Worm (Caenorhabditis elegans) whole organism, L2 larva: ENCODE results near the gene glb-13.
A peak's percentile ranks its signal among the peaks of the same experiment; 100 is the strongest.

Experiments used
- C34F6.9 ChIP-seq: fragments of 150-350 bp; optimal IDR thresholded peaks from 2 replicates; lab custom pipeline; 2014; ENCODE audit warnings: missing biosample characterization, missing genetic modification characterization
- F13H6.1 ChIP-seq: sonication (generic microtip); optimal IDR thresholded peaks from 2 replicates; lab custom pipeline; 2016; ENCODE audit warnings: missing genetic modification characterization, missing compliant biosample characterization
- R02D3.7 ChIP-seq: fragments of 150-350 bp; optimal IDR thresholded peaks from 2 replicates; lab custom pipeline; 2014; ENCODE audit warnings: missing biosample characterization, missing genetic modification characterization
- Y55F3AM.14 ChIP-seq: fragments of 200-800 bp; sonication (Bioruptor generic); optimal IDR thresholded peaks from 2 replicates; lab custom pipeline; 2018; ENCODE audit warnings: mild to moderate bottlenecking, missing genetic modification characterization, missing compliant biosample characterization
- ZK546.5 ChIP-seq: sonication (generic microtip); optimal IDR thresholded peaks from 2 replicates; lab custom pipeline; 2017; ENCODE audit warnings: missing biosample characterization, missing genetic modification characterization
- alr-1 ChIP-seq: fragments of 150-350 bp; optimal IDR thresholded peaks from 2 replicates; lab custom pipeline; 2014; ENCODE audit warnings: missing biosample characterization, missing genetic modification characterization
- aly-2 ChIP-seq: fragments of 150-350 bp; optimal IDR thresholded peaks from 2 replicates; lab custom pipeline; 2014; ENCODE audit warnings: missing biosample characterization, missing genetic modification characterization
- ama-1 ChIP-seq: fragments of 150-350 bp; optimal IDR thresholded peaks from 2 replicates; lab custom pipeline; 2018; ENCODE audit warnings: inconsistent platforms
- blmp-1 ChIP-seq: sonication (generic microtip); optimal IDR thresholded peaks from 2 replicates; lab custom pipeline; 2017; ENCODE audit warnings: missing genetic modification characterization, mild to moderate bottlenecking, missing compliant biosample characterization, antibody characterized with exemption, moderate library complexity; ENCODE audit not compliant: insufficient read depth
- ceh-82 ChIP-seq: fragments of 150-350 bp; optimal IDR thresholded peaks from 2 replicates; lab custom pipeline; 2014; ENCODE audit warnings: missing biosample characterization, missing genetic modification characterization
- dmd-4 ChIP-seq: sonication (generic microtip); optimal IDR thresholded peaks from 2 replicates; lab custom pipeline; 2017; ENCODE audit warnings: missing biosample characterization, missing genetic modification characterization
- egl-27 ChIP-seq: sonication (generic microtip); optimal IDR thresholded peaks from 3 replicates; lab custom pipeline; 2017; ENCODE audit warnings: missing biosample characterization, missing genetic modification reagents, missing genetic modification characterization
- elt-1 ChIP-seq: fragments of 150-350 bp; optimal IDR thresholded peaks from 2 replicates; lab custom pipeline; 2014; ENCODE audit warnings: missing biosample characterization, missing genetic modification characterization
- elt-3 ChIP-seq: sonication (generic microtip); optimal IDR thresholded peaks from 2 replicates; lab custom pipeline; 2017; ENCODE audit warnings: missing biosample characterization, missing genetic modification characterization
- fos-1 ChIP-seq: fragments of 150-350 bp; optimal IDR thresholded peaks from 2 replicates; lab custom pipeline; 2014; ENCODE audit warnings: missing biosample characterization, missing genetic modification characterization
- gmeb-1 ChIP-seq: fragments of 150-350 bp; optimal IDR thresholded peaks from 2 replicates; lab custom pipeline; 2014; ENCODE audit warnings: missing biosample characterization, missing genetic modification characterization
- lin-11 ChIP-seq: fragments of 150-350 bp; sonication (generic microtip); optimal IDR thresholded peaks from 2 replicates; lab custom pipeline; 2014; ENCODE audit warnings: missing biosample characterization, missing genetic modification characterization, inconsistent platforms, mixed read lengths
- lin-13 ChIP-seq: fragments of 150-350 bp; optimal IDR thresholded peaks from 2 replicates; lab custom pipeline; 2014; ENCODE audit warnings: missing biosample characterization, missing genetic modification reagents, missing genetic modification characterization
- lsy-2 ChIP-seq, 2 experiments: fragments of 150-350 bp in 1 of 2; sonication (generic microtip) in 1 of 2; optimal IDR thresholded peaks; 2 replicates each; lab custom pipeline; 2014 to 2017; ENCODE audit warnings: missing biosample characterization in 2 of 2, missing genetic modification characterization in 2 of 2
- mab-5 ChIP-seq: fragments of 150-350 bp; optimal IDR thresholded peaks from 2 replicates; lab custom pipeline; 2014; ENCODE audit warnings: missing biosample characterization, missing genetic modification characterization
- mbf-1 ChIP-seq: sonication (generic microtip); optimal IDR thresholded peaks from 2 replicates; lab custom pipeline; 2017; ENCODE audit warnings: missing biosample characterization, missing genetic modification characterization
- mdl-1 ChIP-seq, 2 experiments: fragments of 150-350 bp in 1 of 2; sonication (generic microtip) in 1 of 2; optimal IDR thresholded peaks; 2 replicates each; lab custom pipeline; 2017; ENCODE audit warnings: missing biosample characterization in 2 of 2, missing genetic modification characterization in 2 of 2
- nhr-10 ChIP-seq: sonication (generic microtip); optimal IDR thresholded peaks from 2 replicates; lab custom pipeline; 2017; ENCODE audit warnings: missing biosample characterization, missing genetic modification characterization
- nhr-11 ChIP-seq: fragments of 150-350 bp; optimal IDR thresholded peaks from 2 replicates; lab custom pipeline; 2014; ENCODE audit warnings: missing biosample characterization, missing genetic modification characterization
- nhr-12 ChIP-seq: fragments of 150-350 bp; optimal IDR thresholded peaks from 2 replicates; lab custom pipeline; 2014; ENCODE audit warnings: missing biosample characterization, missing genetic modification characterization
- nhr-21 ChIP-seq: fragments of 150-350 bp; optimal IDR thresholded peaks from 2 replicates; lab custom pipeline; 2014; ENCODE audit warnings: missing biosample characterization, missing genetic modification characterization
- nhr-23 ChIP-seq: fragments of 150-350 bp; optimal IDR thresholded peaks from 2 replicates; lab custom pipeline; 2014; ENCODE audit warnings: missing biosample characterization, missing genetic modification reagents, missing genetic modification characterization
- nhr-237 ChIP-seq: fragments of 150-350 bp; optimal IDR thresholded peaks from 2 replicates; lab custom pipeline; 2014; ENCODE audit warnings: missing biosample characterization, missing genetic modification characterization
- nhr-25 ChIP-seq: fragments of 150-350 bp; sonication (generic microtip); optimal IDR thresholded peaks from 3 replicates; lab custom pipeline; 2014; ENCODE audit warnings: missing biosample characterization, missing genetic modification characterization
- nhr-6 ChIP-seq: fragments of 150-350 bp; optimal IDR thresholded peaks from 2 replicates; lab custom pipeline; 2014; ENCODE audit warnings: missing biosample characterization, missing genetic modification characterization
- nhr-77 ChIP-seq: fragments of 150-350 bp; optimal IDR thresholded peaks from 2 replicates; lab custom pipeline; 2014; ENCODE audit warnings: missing biosample characterization, missing genetic modification characterization
- peb-1 ChIP-seq: fragments of 150-350 bp; optimal IDR thresholded peaks from 2 replicates; lab custom pipeline; 2014; ENCODE audit warnings: missing biosample characterization, missing genetic modification characterization
- sem-4 ChIP-seq: fragments of 150-350 bp; optimal IDR thresholded peaks from 2 replicates; lab custom pipeline; 2014; ENCODE audit warnings: missing biosample characterization, missing genetic modification reagents, missing genetic modification characterization
- skn-1 ChIP-seq: sonication (generic microtip); optimal IDR thresholded peaks from 2 replicates; lab custom pipeline; 2017; ENCODE audit warnings: missing biosample characterization, missing genetic modification characterization
- sma-3 ChIP-seq: sonication (generic microtip); optimal IDR thresholded peaks from 2 replicates; lab custom pipeline; 2016; ENCODE audit warnings: missing genetic modification reagents, missing genetic modification characterization, missing compliant biosample characterization
- sma-9 ChIP-seq, 2 experiments: fragments of 150-350 bp in 1 of 2; sonication (generic microtip) in 1 of 2; optimal IDR thresholded peaks; 2 replicates each; lab custom pipeline; 2014 to 2016; ENCODE audit warnings: missing genetic modification characterization in 2 of 2, mild to moderate bottlenecking in 1 of 2, missing biosample characterization in 1 of 2, missing compliant biosample characterization in 1 of 2, missing genetic modification reagents in 1 of 2, moderate library complexity in 1 of 2
- unc-39 ChIP-seq: fragments of 150-350 bp; optimal IDR thresholded peaks from 2 replicates; lab custom pipeline; 2014; ENCODE audit warnings: missing biosample characterization, missing genetic modification characterization
- unc-55 ChIP-seq: fragments of 150-350 bp; sonication (generic microtip); optimal IDR thresholded peaks from 3 replicates; lab custom pipeline; 2014; ENCODE audit warnings: missing biosample characterization, missing genetic modification reagents, missing genetic modification characterization
- unc-62 ChIP-seq: fragments of 150-350 bp; optimal IDR thresholded peaks from 2 replicates; lab custom pipeline; 2014; ENCODE audit warnings: missing biosample characterization, missing genetic modification reagents, missing genetic modification characterization
- zag-1 ChIP-seq: fragments of 150-350 bp; optimal IDR thresholded peaks from 2 replicates; lab custom pipeline; 2014; ENCODE audit warnings: missing biosample characterization, missing genetic modification characterization
- ztf-1 ChIP-seq: fragments of 200-800 bp; sonication (Bioruptor generic); conservative IDR thresholded peaks from 2 replicates; pipeline ENCODE4 v1.3.6; 2022; ENCODE audit warnings: missing genetic modification characterization, missing compliant biosample characterization
- ztf-11 ChIP-seq: sonication (generic microtip); optimal IDR thresholded peaks from 2 replicates; lab custom pipeline; 2017; ENCODE audit warnings: missing biosample characterization, missing genetic modification characterization
- ztf-4 ChIP-seq: fragments of 150-350 bp; optimal IDR thresholded peaks from 2 replicates; lab custom pipeline; 2014; ENCODE audit warnings: missing biosample characterization, missing genetic modification characterization

glb-13 gene

DNA sequence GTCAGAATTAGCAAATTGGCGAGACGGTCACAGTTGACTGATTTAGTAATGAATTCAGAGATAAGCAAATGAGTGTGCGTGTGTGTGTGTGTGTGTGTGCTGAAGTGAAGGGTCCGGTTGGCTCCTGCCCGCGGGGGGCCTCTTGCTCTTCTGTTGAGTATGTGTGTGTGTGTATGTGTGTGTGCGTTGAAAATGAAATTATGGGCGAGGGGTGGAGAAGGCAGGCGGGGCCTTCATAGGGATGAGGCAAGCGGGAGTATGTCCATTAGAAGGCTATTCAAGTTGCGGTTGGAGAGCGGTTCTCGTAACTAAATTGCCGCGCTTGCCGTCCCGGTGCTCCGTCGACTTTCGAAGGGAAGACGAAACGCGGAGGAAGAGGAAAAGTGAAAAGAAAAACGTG lies 29.1 kb upstream of the glb-13 start:
- TF ChIP-seq F13H6.1 (tag; lab: Kevin White, UChicago): peak; percentile 41
- TF ChIP-seq unc-62 (GFP tag; lab: Kevin White, UChicago): no peak

DNA sequence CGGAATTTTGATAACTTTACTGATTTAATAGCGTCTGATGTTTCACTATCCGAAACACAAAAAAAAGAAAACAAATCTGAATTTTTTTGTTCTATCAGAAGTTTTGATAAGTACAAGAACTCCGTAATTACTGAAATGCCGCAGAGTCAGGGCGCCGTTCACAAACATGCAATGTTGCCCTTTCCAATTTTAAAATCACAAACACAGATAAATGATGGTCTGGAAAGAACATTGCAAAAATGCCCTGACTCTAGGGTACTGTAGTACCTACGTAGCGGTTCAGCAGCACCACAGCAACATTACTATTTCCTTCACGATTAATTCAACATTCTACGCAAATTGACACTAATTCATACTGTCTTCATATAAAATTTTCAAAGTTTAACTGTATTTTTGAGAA lies 28.4 kb upstream of the glb-13 start:
- TF ChIP-seq aly-2 (tag; lab: Kevin White, UChicago) (no peak), blmp-1 (tag; lab: Kevin White, UChicago) (no peak), sem-4 (tag; lab: Kevin White, UChicago) (no peak), nhr-11 (tag; lab: Kevin White, UChicago) (no peak), unc-39 (tag; lab: Kevin White, UChicago) (no peak)

DNA sequence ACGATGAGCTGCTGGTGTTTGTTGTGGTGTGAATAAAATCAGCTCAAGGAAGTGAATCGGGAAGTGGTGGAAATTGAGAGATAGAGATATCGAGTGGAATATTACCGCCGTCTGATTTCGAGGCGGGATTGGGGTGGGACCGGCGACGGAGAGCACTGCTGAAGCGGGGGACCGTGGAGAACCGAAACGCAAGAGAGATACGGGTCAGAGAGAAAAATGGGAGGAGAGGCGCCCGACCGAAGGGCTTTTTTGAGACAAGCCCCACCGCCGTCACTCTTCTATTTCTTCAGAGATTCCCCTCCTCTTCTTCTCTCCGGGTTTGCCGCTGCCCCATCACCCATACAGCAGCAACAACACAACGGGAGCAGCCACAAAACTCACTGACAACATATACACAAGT lies 27.8 kb upstream of the glb-13 start:
- no peak for TF ChIP-seq nhr-25 (tag; lab: Kevin White, UChicago)
- no peak for TF ChIP-seq mdl-1 (tag; optimal IDR thresholded peaks at IDR 0.05; lab: Kevin White, UChicago)
- TF ChIP-seq aly-2 (tag; lab: Kevin White, UChicago): no peak
- TF ChIP-seq elt-3 (tag; lab: Kevin White, UChicago): no peak
- no peak for TF ChIP-seq Y55F3AM.14 (GFP tag; lab: Kevin White, UChicago)
- TF ChIP-seq fos-1 (tag; lab: Kevin White, UChicago): no peak
- no peak for TF ChIP-seq unc-62 (GFP tag; lab: Kevin White, UChicago)

DNA sequence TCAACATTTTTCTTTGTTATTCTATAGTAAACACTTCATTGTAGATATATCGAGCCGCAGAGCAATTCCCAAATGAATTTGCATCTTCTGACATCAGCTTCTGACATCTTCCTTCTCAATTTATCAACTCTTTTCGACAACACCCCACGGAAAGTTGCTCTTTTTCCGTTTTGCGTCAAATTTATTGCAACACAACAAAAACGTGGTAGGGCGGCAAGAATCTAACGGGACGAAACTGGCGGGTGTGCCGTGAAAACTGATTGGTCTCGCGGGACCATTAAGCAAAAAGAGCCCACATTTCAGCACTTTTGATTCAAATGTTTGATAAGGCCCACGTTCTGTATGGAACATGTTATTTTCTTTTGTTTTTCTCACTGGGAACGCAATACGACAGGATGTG lies 26.5 kb upstream of the glb-13 start:
- TF ChIP-seq zag-1 (tag; lab: Kevin White, UChicago): peak; percentile 39
- TF ChIP-seq alr-1: no peak
- TF ChIP-seq C34F6.9 (tag; lab: Kevin White, UChicago): peak; percentile 18
- TF ChIP-seq lsy-2 (tag; optimal IDR thresholded peaks at IDR 0.05; lab: Kevin White, UChicago): peak in 1 of 2 experiments; percentile 9
- TF ChIP-seq mab-5 (tag; lab: Kevin White, UChicago): peak; percentile 67
- no peak for TF ChIP-seq ZK546.5
- peak; percentile 27 for TF ChIP-seq Y55F3AM.14 (GFP tag; lab: Kevin White, UChicago)
- TF ChIP-seq sem-4 (tag; lab: Kevin White, UChicago): no peak

DNA sequence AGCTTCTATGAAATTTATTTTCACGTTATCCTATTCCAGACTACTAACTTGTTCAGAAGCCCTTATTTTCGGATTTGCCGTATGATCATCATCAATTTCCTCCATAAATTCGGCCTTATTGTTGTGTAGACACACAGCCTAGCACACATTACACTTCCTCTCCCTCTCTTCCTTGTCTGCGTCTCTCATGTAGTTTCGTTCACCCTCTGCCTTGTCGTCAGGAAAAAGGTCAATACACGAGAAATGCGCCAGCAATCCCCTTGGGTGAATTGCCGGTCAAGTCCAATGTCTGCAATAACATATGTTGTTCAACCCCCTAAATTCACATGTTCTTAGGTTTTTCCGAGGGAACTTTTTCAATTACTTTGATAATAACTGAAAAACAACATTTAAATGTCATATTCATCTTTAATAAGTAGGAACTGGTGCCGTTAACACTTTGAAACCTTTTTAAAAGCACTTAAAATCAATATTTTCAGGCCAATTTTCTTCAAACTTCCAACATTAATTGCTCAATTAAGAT lies 15.7 kb upstream of the glb-13 start, which contains the start of gene F17E5.2:
Gene F17E5.2, plus strand, starts transcription at position 473 of the 523 bp plus-strand sequence.
- TF ChIP-seq sma-9 (GFP tag; optimal IDR thresholded peaks at IDR 0.05; lab: Kevin White, UChicago) (peak; percentile 97), sma-9 (tag; optimal IDR thresholded peaks at IDR 0.05; lab: Kevin White, UChicago) (no peak), zag-1 (tag; lab: Kevin White, UChicago) (peak; percentile 80), sem-4 (tag; lab: Kevin White, UChicago) (peak; percentile 94), dmd-4 (no peak), F13H6.1 (tag; lab: Kevin White, UChicago) (peak; percentile 97), nhr-237 (tag; lab: Kevin White, UChicago) (no peak), nhr-12 (tag; lab: Kevin White, UChicago) (no peak), ztf-4 (tag; lab: Kevin White, UChicago) (peak; percentile 87), lsy-2 (tag; optimal IDR thresholded peaks at IDR 0.05; lab: Kevin White, UChicago) (peak; percentile 83 to 93), skn-1 (tag; lab: Kevin White, UChicago) (peak; percentile 42), lin-13 (GFP tag; lab: Kevin White, UChicago) (peak; percentile 96), unc-55 (GFP tag; lab: Kevin White, UChicago) (peak; percentile 96), elt-3 (tag; lab: Kevin White, UChicago) (no peak), ztf-11 (no peak), Y55F3AM.14 (GFP tag; lab: Kevin White, UChicago) (peak; percentile 77), egl-27 (peak; percentile 92), elt-1 (tag; lab: Kevin White, UChicago) (no peak), nhr-6 (tag; lab: Kevin White, UChicago) (peak; percentile 95), sma-3 (GFP tag; lab: Kevin White, UChicago) (peak; percentile 88), nhr-23 (tag; lab: Kevin White, UChicago) (no peak), lin-11 (tag; lab: Kevin White, UChicago) (peak; percentile 81), nhr-77 (tag; lab: Kevin White, UChicago) (peak; percentile 53), nhr-10 (peak; percentile 56), peb-1 (tag; lab: Kevin White, UChicago) (no peak), ZK546.5 (no peak), ama-1 (lab: Kevin White, UChicago) (no peak), ztf-1 (no peak), nhr-21 (peak; percentile 93), unc-62 (GFP tag; lab: Kevin White, UChicago) (peak; percentile 40), R02D3.7 (tag; lab: Kevin White, UChicago) (no peak), nhr-11 (tag; lab: Kevin White, UChicago) (no peak), gmeb-1 (tag; lab: Kevin White, UChicago) (peak; percentile 86), mbf-1 (no peak), ceh-82 (tag; lab: Kevin White, UChicago) (peak; percentile 33), aly-2 (tag; lab: Kevin White, UChicago) (no peak), blmp-1 (tag; lab: Kevin White, UChicago) (peak; percentile 57), C34F6.9 (tag; lab: Kevin White, UChicago) (peak; percentile 98)
